Worm (Caenorhabditis elegans): ENCODE measurements around the gene gstk-2.
"Not testable (repeated sequence)": the region's sequence is repeated elsewhere in the genome, so short reads cannot be mapped to it uniquely, and the experiment has no call there.

gstk-2 gene

DNA sequence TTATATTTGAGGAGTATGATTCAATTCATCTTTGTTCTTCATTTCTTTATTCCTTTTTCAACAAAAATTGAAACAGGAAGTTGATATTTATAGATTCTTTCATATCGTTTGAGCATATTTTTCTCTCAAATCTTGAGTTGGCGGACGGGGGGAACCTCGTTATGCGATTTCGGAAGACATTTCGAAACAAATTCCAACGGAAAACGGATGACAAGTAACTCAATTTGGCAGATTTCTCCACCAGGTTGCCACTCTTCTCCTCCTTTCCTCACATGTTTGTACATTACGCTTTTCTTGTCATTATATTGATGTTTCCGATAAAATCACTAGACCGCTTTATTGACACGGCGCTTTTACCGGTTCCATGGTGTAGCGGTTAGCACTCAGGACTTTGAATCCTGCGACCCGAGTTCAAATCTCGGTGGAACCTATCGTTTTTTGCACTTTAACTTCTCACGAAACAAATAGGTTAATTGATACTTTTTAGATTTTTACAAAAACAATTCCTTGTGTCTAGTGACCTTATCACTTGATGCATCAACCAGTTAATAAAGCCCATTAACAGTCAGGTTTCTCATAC is 33.0 kb upstream of the gstk-2 start:
- TF ChIP-seq elt-1 (tag; optimal IDR thresholded peaks at IDR 0.05; ENCODE audit: borderline replicate concordance, insufficient read depth) = no peak
- TF ChIP-seq unc-120 (tag; optimal IDR thresholded peaks at IDR 0.05; ENCODE audit: poor library complexity, severe bottlenecking) = no peak
- TF ChIP-seq lsy-2 (tag; optimal IDR thresholded peaks at IDR 0.05) = no peak
- peak; percentile 76 for TF ChIP-seq ces-1 (GFP tag; optimal IDR thresholded peaks at IDR 0.05)
- TF ChIP-seq bed-3 (GFP tag; optimal IDR thresholded peaks at IDR 0.05) = no peak
- no peak for TF ChIP-seq sem-2 (GFP tag; optimal IDR thresholded peaks at IDR 0.05)

ce11 chrIV:7263137-7263536 is 21.1 kb upstream of the gstk-2 start, which contains the start of gene glb-2:
TSS of gene glb-2 (minus strand) at chrIV:7263237.
- TF ChIP-seq lsy-2 (tag; optimal IDR thresholded peaks at IDR 0.05) = no peak
- no peak for TF ChIP-seq mep-1 (tag; optimal IDR thresholded peaks at IDR 0.05)
- no peak for TF ChIP-seq flh-1 (GFP tag; optimal IDR thresholded peaks at IDR 0.05)
- no peak for TF ChIP-seq unc-39 (tag; optimal IDR thresholded peaks at IDR 0.05)
- no peak for TF ChIP-seq bed-3 (GFP tag; optimal IDR thresholded peaks at IDR 0.05)
- TF ChIP-seq nhr-28 (tag; optimal IDR thresholded peaks at IDR 0.05) = no peak
- TF ChIP-seq snpc-4 (tag; optimal IDR thresholded peaks at IDR 0.05) = no peak
- TF ChIP-seq elt-1 (tag; optimal IDR thresholded peaks at IDR 0.05; ENCODE audit: borderline replicate concordance, insufficient read depth) = no peak
- TF ChIP-seq sem-2 (GFP tag; optimal IDR thresholded peaks at IDR 0.05) = no peak
- no peak for TF ChIP-seq pha-4 (tag; optimal IDR thresholded peaks at IDR 0.05)
- TF ChIP-seq elt-3 (tag; optimal IDR thresholded peaks at IDR 0.05) = no peak
- no peak for TF ChIP-seq tbx-8 (GFP tag; optimal IDR thresholded peaks at IDR 0.05)
- no peak for TF ChIP-seq mab-5 (tag; optimal IDR thresholded peaks at IDR 0.05)
- no peak for TF ChIP-seq ces-1 (GFP tag; optimal IDR thresholded peaks at IDR 0.05)
- no peak for TF ChIP-seq M03D4.4 (tag; optimal IDR thresholded peaks at IDR 0.05)
- TF ChIP-seq nhr-76 (tag; optimal IDR thresholded peaks at IDR 0.05) = no peak
- no peak for TF ChIP-seq nhr-12 (tag; optimal IDR thresholded peaks at IDR 0.05)

ce11 chrIV:7260587-7260986 is 18.5 kb upstream of the gstk-2 start, which contains the start of gene C06E4.3:
TSS of gene C06E4.3 (plus strand) at chrIV:7260875.
- no peak for TF ChIP-seq cnd-1 (tag; optimal IDR thresholded peaks at IDR 0.05)
- TF ChIP-seq elt-1 (tag; optimal IDR thresholded peaks at IDR 0.05; ENCODE audit: borderline replicate concordance, insufficient read depth) = no peak

DNA sequence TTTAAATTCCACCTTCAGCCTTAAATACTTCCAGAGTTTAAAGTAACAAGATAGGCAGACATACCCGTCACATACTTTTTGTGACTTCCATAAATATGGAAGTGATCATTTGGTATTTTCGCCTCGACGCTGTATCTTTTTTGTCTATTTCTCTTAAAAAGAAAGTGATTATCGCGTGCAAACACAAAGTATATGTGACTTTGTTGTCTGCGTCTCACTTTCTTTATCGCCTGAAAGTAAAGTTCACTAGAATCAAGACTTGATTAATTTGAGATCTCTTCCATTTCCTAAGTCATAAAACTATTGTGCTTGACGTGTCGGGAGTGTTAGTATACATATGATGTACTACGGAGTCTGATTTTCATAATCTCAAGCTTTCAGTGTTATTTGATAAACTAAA is 16.2 kb upstream of the gstk-2 start, which contains the start of gene C06E4.6:
TSS of gene C06E4.6 (minus strand) at position 51 of the 400 bp plus-strand sequence.
- TF ChIP-seq ceh-39 (tag; optimal IDR thresholded peaks at IDR 0.05) (no peak), elt-3 (tag; optimal IDR thresholded peaks at IDR 0.05) (no peak), lsy-2 (tag; optimal IDR thresholded peaks at IDR 0.05) (no peak), bed-3 (GFP tag; optimal IDR thresholded peaks at IDR 0.05) (no peak), mab-5 (tag; optimal IDR thresholded peaks at IDR 0.05) (no peak), nhr-2 (tag; optimal IDR thresholded peaks at IDR 0.05) (no peak), lin-32 (GFP tag; optimal IDR thresholded peaks at IDR 0.05) (no peak), ham-2 (GFP tag; optimal IDR thresholded peaks at IDR 0.05) (no peak), mls-2 (tag; optimal IDR thresholded peaks at IDR 0.05) (no peak), unc-120 (tag; optimal IDR thresholded peaks at IDR 0.05; ENCODE audit: poor library complexity, severe bottlenecking) (no peak), snpc-4 (tag; optimal IDR thresholded peaks at IDR 0.05) (no peak), ceh-43 (GFP tag; optimal IDR thresholded peaks at IDR 0.05) (no peak)

DNA sequence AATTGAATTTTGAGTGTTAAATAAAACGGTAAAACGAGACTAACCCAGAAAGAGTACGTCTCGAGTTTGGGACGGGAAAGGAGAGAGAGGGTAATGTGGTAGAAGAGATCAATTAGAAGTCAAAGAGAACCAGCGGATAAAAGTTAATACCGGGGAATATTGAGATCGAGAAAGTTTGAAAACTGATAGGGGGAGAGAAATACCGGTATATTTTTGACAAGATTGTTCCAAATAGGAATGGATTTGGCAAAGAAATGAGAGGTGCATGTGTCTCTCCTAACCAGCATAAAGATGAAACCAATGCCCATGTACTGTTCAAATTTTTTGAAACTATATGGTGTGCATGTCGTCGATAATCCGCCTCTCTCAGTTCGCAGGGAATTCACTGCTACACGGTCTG is 12.6 kb upstream of the gstk-2 start, which contains the start of gene C06E4.5:
TSS of gene C06E4.5 (plus strand) at position 301 of the 400 bp plus-strand sequence.
- not testable (repeated sequence) for TF ChIP-seq ces-1 (GFP tag; optimal IDR thresholded peaks at IDR 0.05); nhr-12 (tag; optimal IDR thresholded peaks at IDR 0.05); ztf-11 (tag; optimal IDR thresholded peaks at IDR 0.05)

DNA sequence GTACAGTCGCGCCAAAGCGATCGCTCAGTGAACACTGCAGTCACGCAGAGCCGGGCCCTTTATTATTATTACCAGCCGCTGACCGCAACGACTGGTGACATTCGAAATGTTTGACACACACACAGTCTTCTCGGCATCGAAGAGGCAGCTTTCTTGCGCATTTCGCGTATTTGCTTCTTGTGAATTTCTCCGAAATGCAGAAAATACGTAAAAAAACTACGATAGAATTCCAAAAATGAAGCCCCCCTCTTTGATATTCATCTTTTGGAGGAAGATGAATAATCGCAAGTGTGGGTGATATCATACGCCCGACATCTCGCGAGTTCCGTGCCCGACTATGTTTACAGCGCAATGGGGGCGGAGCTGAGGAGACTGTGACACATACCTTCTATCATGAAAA is 11.2 kb upstream of the gstk-2 start:
- TF ChIP-seq flh-1 (GFP tag; optimal IDR thresholded peaks at IDR 0.05) (no peak), elt-1 (tag; optimal IDR thresholded peaks at IDR 0.05; ENCODE audit: borderline replicate concordance, insufficient read depth) (no peak), lsy-2 (tag; optimal IDR thresholded peaks at IDR 0.05) (no peak)

DNA sequence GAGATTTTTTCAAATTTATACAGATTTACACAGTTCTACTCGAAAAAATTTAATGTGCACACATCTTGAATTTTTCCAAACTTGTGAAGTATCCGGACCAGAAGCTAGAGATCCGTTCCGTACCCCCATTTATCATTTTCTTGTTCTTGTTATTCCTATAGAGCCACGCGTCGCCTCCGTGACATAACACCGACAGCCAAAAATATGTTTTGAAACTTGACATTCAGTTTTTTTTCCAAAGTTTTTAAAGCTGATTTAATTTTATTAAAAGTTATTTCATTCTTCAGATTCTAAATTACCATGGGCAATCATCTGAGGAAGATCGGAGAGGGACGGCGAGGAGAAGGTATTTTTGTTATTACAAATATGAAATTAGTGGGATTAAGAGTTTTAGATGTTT is 8.1 kb upstream of the gstk-2 start, which contains the start of gene D2024.18:
TSS of gene D2024.18 (plus strand) at position 301 of the 400 bp plus-strand sequence.
- TF ChIP-seq lsy-2 (tag; optimal IDR thresholded peaks at IDR 0.05) (no peak), flh-1 (GFP tag; optimal IDR thresholded peaks at IDR 0.05) (no peak), nhr-2 (tag; optimal IDR thresholded peaks at IDR 0.05) (no peak), unc-62 (GFP tag; optimal IDR thresholded peaks at IDR 0.05) (no peak), ceh-83 (GFP tag; optimal IDR thresholded peaks at IDR 0.05) (no peak), sptf-1 (tag; optimal IDR thresholded peaks at IDR 0.05) (no peak), cnd-1 (tag; optimal IDR thresholded peaks at IDR 0.05) (no peak)

Data from whole organism, mixed stage, embryonic.